Fruit fly (Drosophila melanogaster) S2 (cell line): ENCODE data around the gene CG9799.

ENCODE experiments used
- CG8478 ChIP-seq: fragments of >200 bp; optimal IDR thresholded peaks from 2 replicates; lab custom pipeline; 2018
- CTCF ChIP-seq, 2 experiments: fragments of >200 bp; optimal IDR thresholded peaks; 2 replicates each; lab custom pipeline; 2018

DNA sequence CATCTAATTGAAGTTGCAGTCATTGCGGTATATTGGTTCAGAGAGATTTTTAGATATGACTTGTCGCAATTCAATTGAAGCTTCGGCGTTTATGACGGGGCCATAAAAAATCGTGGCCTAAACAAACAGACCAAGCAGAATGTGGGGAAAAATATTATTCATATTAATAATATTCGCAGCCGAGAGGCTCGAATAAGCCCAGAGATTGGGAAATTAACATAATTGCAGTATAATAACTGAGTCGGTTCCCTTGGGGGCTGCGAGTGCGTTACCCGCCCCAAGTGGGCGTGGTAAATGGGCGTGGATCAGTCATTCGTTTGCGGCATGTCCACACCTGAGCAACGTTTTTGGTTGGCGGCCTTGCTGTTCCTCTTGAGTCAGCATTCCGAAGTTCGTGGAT lies 31.5 kb upstream of the CG9799 start, which contains the start of gene Ir87a:
- no peak for TF ChIP-seq CTCF (optimal IDR thresholded peaks at IDR 0.05; lab: Kevin White, UChicago)
- TF ChIP-seq CG8478 (lab: Kevin White, UChicago) = no peak
